Fruit fly (Drosophila melanogaster) whole organism, prepupa: ENCODE results near the gene FeCH.

Source experiments
- CG10631 ChIP-seq: fragments of 200-800 bp; sonication (Bioruptor generic); optimal IDR thresholded peaks from 2 replicates; lab custom pipeline; 2016; ENCODE audit warnings: missing biosample characterization, missing genetic modification characterization
- CG15336 ChIP-seq: fragments of 200-800 bp; sonication (Bioruptor generic); IDR thresholded peaks from 2 replicates; pipeline ENCODE4 v1.3.6; 2022; ENCODE audit warnings: missing biosample characterization, missing genetic modification characterization
- CG1621 ChIP-seq: fragments of 200-800 bp; sonication (Bioruptor generic); optimal IDR thresholded peaks from 3 replicates; lab custom pipeline; 2018; ENCODE audit warnings: missing biosample characterization, mild to moderate bottlenecking, missing genetic modification characterization
- CG16779 ChIP-seq: fragments of 200-800 bp; sonication (Bioruptor generic); optimal IDR thresholded peaks from 3 replicates; lab custom pipeline; 2017; ENCODE audit warnings: missing biosample characterization, mild to moderate bottlenecking, missing genetic modification characterization
- CG3032 ChIP-seq: fragments of 200-800 bp; optimal IDR thresholded peaks from 2 replicates; lab custom pipeline; 2019; ENCODE audit warnings: missing biosample characterization, mild to moderate bottlenecking, missing genetic modification characterization, moderate library complexity
- CG32006 ChIP-seq: fragments of 200-800 bp; sonication (Bioruptor generic); optimal IDR thresholded peaks from 3 replicates; lab custom pipeline; 2017; ENCODE audit warnings: missing biosample characterization, mild to moderate bottlenecking, missing genetic modification characterization
- CG6792 ChIP-seq: fragments of 200-800 bp; sonication (Bioruptor generic); optimal IDR thresholded peaks from 3 replicates; lab custom pipeline; 2016; ENCODE audit warnings: missing biosample characterization, missing genetic modification characterization
- CG6808 ChIP-seq: fragments of 200-800 bp; sonication (Bioruptor generic); optimal IDR thresholded peaks from 3 replicates; lab custom pipeline; 2017; ENCODE audit warnings: missing biosample characterization, missing genetic modification characterization, mild to moderate bottlenecking, moderate library complexity, missing genetic modification reagents
- Eip78C ChIP-seq: fragments of 200-800 bp; sonication (Bioruptor generic); peaks from one replicate; lab custom pipeline; 2016; ENCODE audit warnings: missing biosample characterization, missing genetic modification characterization
- Ets21C ChIP-seq: fragments of 200-800 bp; sonication (Bioruptor generic); optimal IDR thresholded peaks from 3 replicates; lab custom pipeline; 2016; ENCODE audit warnings: missing biosample characterization, missing genetic modification characterization
- Hr38 ChIP-seq: sonication (Bioruptor generic); optimal IDR thresholded peaks from 2 replicates; lab custom pipeline; 2016; ENCODE audit warnings: missing biosample characterization, missing genetic modification characterization
- Met ChIP-seq: fragments of 200-800 bp; sonication (Bioruptor generic); optimal IDR thresholded peaks from 3 replicates; lab custom pipeline; 2016; ENCODE audit warnings: missing biosample characterization, missing genetic modification characterization
- Smox ChIP-seq: fragments of 200-800 bp; sonication (Bioruptor generic); optimal IDR thresholded peaks from 3 replicates; lab custom pipeline; 2016; ENCODE audit warnings: missing biosample characterization, missing genetic modification characterization
- Sox102F ChIP-seq: fragments of 200-800 bp; sonication (Bioruptor generic); optimal IDR thresholded peaks from 2 replicates; lab custom pipeline; 2016; ENCODE audit warnings: missing biosample characterization, mild to moderate bottlenecking, missing genetic modification characterization
- Sox14 ChIP-seq: fragments of 200-800 bp; sonication (Bioruptor generic); optimal IDR thresholded peaks from 3 replicates; lab custom pipeline; 2016; ENCODE audit warnings: missing biosample characterization, missing genetic modification characterization
- dsx ChIP-seq: fragments of 200-800 bp; optimal IDR thresholded peaks from 3 replicates; lab custom pipeline; 2019; ENCODE audit warnings: missing biosample characterization, mild to moderate bottlenecking, missing genetic modification characterization, moderate library complexity; ENCODE audit not compliant: poor library complexity, severe bottlenecking
- fd85E ChIP-seq: fragments of 200-800 bp; sonication (Bioruptor generic); optimal IDR thresholded peaks from 3 replicates; lab custom pipeline; 2016; ENCODE audit warnings: missing biosample characterization, missing genetic modification characterization
- fkh ChIP-seq: fragments of 200-800 bp; sonication (Bioruptor generic); optimal IDR thresholded peaks from 3 replicates; lab custom pipeline; 2017; ENCODE audit warnings: missing biosample characterization, mild to moderate bottlenecking, missing genetic modification characterization, moderate library complexity
- lz ChIP-seq: fragments of 200-800 bp; sonication (Bioruptor generic); optimal IDR thresholded peaks from 3 replicates; lab custom pipeline; 2016; ENCODE audit warnings: missing biosample characterization, missing genetic modification characterization
- net ChIP-seq: fragments of 200-800 bp; sonication (Bioruptor generic); optimal IDR thresholded peaks from 3 replicates; lab custom pipeline; 2016; ENCODE audit warnings: missing biosample characterization, missing genetic modification characterization
- pdm3 ChIP-seq: fragments of 200-800 bp; sonication (Bioruptor generic); optimal IDR thresholded peaks from 3 replicates; lab custom pipeline; 2016; ENCODE audit warnings: missing biosample characterization, missing genetic modification characterization
- spab ChIP-seq: fragments of 200-800 bp; sonication (Bioruptor generic); optimal IDR thresholded peaks from 2 replicates; lab custom pipeline; 2017; ENCODE audit warnings: missing biosample characterization, mild to moderate bottlenecking, missing genetic modification characterization, missing genetic modification reagents
- topi ChIP-seq: fragments of 200-800 bp; sonication (Bioruptor generic); optimal IDR thresholded peaks from 3 replicates; lab custom pipeline; 2016; ENCODE audit warnings: missing biosample characterization, missing genetic modification characterization
- vri ChIP-seq: fragments of 200-800 bp; sonication (Bioruptor generic); optimal IDR thresholded peaks from 3 replicates; lab custom pipeline; 2016; ENCODE audit warnings: missing biosample characterization, mild to moderate bottlenecking, missing genetic modification characterization

FeCH gene

dm6 chr3R:31762672-31763071 is 49.4 kb downstream of the FeCH start (continued):
- TF ChIP-seq spab (peak; percentile 58), Eip78C (GFP tag; lab: Kevin White, UChicago) (peak; percentile 95), fd85E (GFP tag; lab: Kevin White, UChicago) (no peak), Ets21C (GFP tag; lab: Kevin White, UChicago) (no peak), Smox (GFP tag; lab: Kevin White, UChicago) (peak; percentile 17), Sox102F (GFP tag; lab: Kevin White, UChicago) (peak; percentile 24), pdm3 (GFP tag; lab: Kevin White, UChicago) (peak; percentile 68), dsx (GFP tag; lab: Kevin White, UChicago) (no peak), CG6792 (GFP tag; lab: Kevin White, UChicago) (peak; percentile 72), CG3032 (tag; lab: Kevin White, UChicago) (peak; percentile 69), Hr38 (GFP tag; lab: Kevin White, UChicago) (no peak), topi (GFP tag; lab: Kevin White, UChicago) (peak; percentile 28), Met (GFP tag; lab: Kevin White, UChicago) (no peak), vri (GFP tag; lab: Kevin White, UChicago) (no peak), CG32006 (GFP tag; lab: Kevin White, UChicago) (peak; percentile 81), Sox14 (GFP tag; lab: Kevin White, UChicago) (peak; percentile 34), CG15336 (GFP tag; lab: Robert Waterston, UW) (peak; percentile 69), lz (no peak), CG10631 (GFP tag; lab: Kevin White, UChicago) (peak; percentile 68), CG6808 (GFP tag; lab: Kevin White, UChicago) (peak; percentile 57), net (GFP tag; lab: Kevin White, UChicago) (peak; percentile 67)

dm6 chr3R:31761529-31762009 is 50.5 kb downstream of the FeCH start, which contains the start of gene Smvt:
TSS of gene Smvt (minus strand) at chr3R:31761579.
- TF ChIP-seq CG32006 (GFP tag; lab: Kevin White, UChicago) (no peak), vri (GFP tag; lab: Kevin White, UChicago) (peak; percentile 49), fkh (peak; percentile 7), CG15336 (GFP tag; lab: Robert Waterston, UW) (no peak), pdm3 (GFP tag; lab: Kevin White, UChicago) (no peak), topi (GFP tag; lab: Kevin White, UChicago) (no peak), CG1621 (tag; lab: Kevin White, UChicago) (no peak), Eip78C (GFP tag; lab: Kevin White, UChicago) (no peak), CG16779 (tag; lab: Kevin White, UChicago) (no peak)
